Fruit fly (Drosophila melanogaster): ENCODE data around the gene Mpp6.

Mpp6 gene

dm6 chr2L:21149053-21149452 lies 7.0 kb upstream of the Mpp6 start (continued):
- TF ChIP-seq CG11093 (GFP tag; IDR thresholded peaks at IDR 0.05): no peak
- TF ChIP-seq Vsx1 (GFP tag; optimal IDR thresholded peaks at IDR 0.05): no peak
- no peak for TF ChIP-seq disco-r (GFP tag; optimal IDR thresholded peaks at IDR 0.05)
- no peak for TF ChIP-seq CG15011 (GFP tag; optimal IDR thresholded peaks at IDR 0.05)
- no peak for TF ChIP-seq Bdp1 (GFP tag; optimal IDR thresholded peaks at IDR 0.05)
- no peak for TF ChIP-seq en (GFP tag; optimal IDR thresholded peaks at IDR 0.05)
- no peak for TF ChIP-seq esg (GFP tag; conservative IDR thresholded peaks at IDR 0.05)
- no peak for TF ChIP-seq CG1647 (GFP tag; optimal IDR thresholded peaks at IDR 0.05)
- TF ChIP-seq CG14860 (GFP tag; IDR thresholded peaks at IDR 0.05; ENCODE audit: partially characterized antibody): peak; percentile 35; the same call in 2 of the 3 replicates
- TF ChIP-seq salm (tag; optimal IDR thresholded peaks at IDR 0.05): no peak
- TF ChIP-seq CG12104 (GFP tag; optimal IDR thresholded peaks at IDR 0.05): no peak
- no peak for TF ChIP-seq CG6683 (GFP tag; optimal IDR thresholded peaks at IDR 0.05)
- TF ChIP-seq Bgb (GFP tag; IDR thresholded peaks at IDR 0.05; ENCODE audit: partially characterized antibody): peak; percentile 72; the same call in 1 of the 2 replicates
- peak; percentile 71 for TF ChIP-seq vvl (GFP tag; IDR thresholded peaks at IDR 0.05)
- no peak for TF ChIP-seq sima (GFP tag; optimal IDR thresholded peaks at IDR 0.05)
- TF ChIP-seq CG16779 (GFP tag; IDR thresholded peaks at IDR 0.05): no peak
- 0 out of 3 replicates have a peak, but pooled peaks have one; percentile 38 for TF ChIP-seq gce (GFP tag; IDR thresholded peaks at IDR 0.05)
- no peak for TF ChIP-seq danr (GFP tag; IDR thresholded peaks at IDR 0.05)
- TF ChIP-seq tna (GFP tag; IDR thresholded peaks at IDR 0.05; ENCODE audit: partially characterized antibody): peak; percentile 61
- TF ChIP-seq run (tag; optimal IDR thresholded peaks at IDR 0.05): no peak
- TF ChIP-seq CG3995 (GFP tag; optimal IDR thresholded peaks at IDR 0.05): no peak
- TF ChIP-seq sna (GFP tag; IDR thresholded peaks at IDR 0.05; ENCODE audit: partially characterized antibody): no peak; the same call in 1 of the 2 replicates
- peak; percentile 72 for TF ChIP-seq CG6791 (GFP tag; IDR thresholded peaks at IDR 0.05; ENCODE audit: partially characterized antibody)
- TF ChIP-seq psq (GFP tag; optimal IDR thresholded peaks at IDR 0.05): no peak
- no peak for TF ChIP-seq p53 (GFP tag; optimal IDR thresholded peaks at IDR 0.05)
- no peak for TF ChIP-seq Ssrp (tag; optimal IDR thresholded peaks at IDR 0.05)
- peak; percentile 15 for TF ChIP-seq mam (GFP tag; optimal IDR thresholded peaks at IDR 0.05)
- peak; percentile 90 for TF ChIP-seq stwl (tag; optimal IDR thresholded peaks at IDR 0.05)
- peak; percentile 19 for TF ChIP-seq CG12769 (tag; optimal IDR thresholded peaks at IDR 0.05)
- TF ChIP-seq toy (GFP tag; IDR thresholded peaks at IDR 0.05): no peak
- TF ChIP-seq peb (GFP tag; IDR thresholded peaks at IDR 0.05): no peak
- TF ChIP-seq Hr78 (GFP tag; optimal IDR thresholded peaks at IDR 0.05): no peak
- TF ChIP-seq HLH4C (GFP tag; IDR thresholded peaks at IDR 0.05; ENCODE audit: partially characterized antibody): peak; percentile 76
- TF ChIP-seq vnd (GFP tag; IDR thresholded peaks at IDR 0.05; ENCODE audit: partially characterized antibody): 0 out of 3 replicates have a peak, but pooled peaks have one; percentile 31
- TF ChIP-seq bcd (GFP tag; optimal IDR thresholded peaks at IDR 0.05): no peak
- TF ChIP-seq trh (GFP tag; optimal IDR thresholded peaks at IDR 0.05): peak; percentile 4
- TF ChIP-seq crc (GFP tag; optimal IDR thresholded peaks at IDR 0.05): no peak
- peak; percentile 59 for TF ChIP-seq PHDP (tag; optimal IDR thresholded peaks at IDR 0.05)
- TF ChIP-seq D (optimal IDR thresholded peaks at IDR 0.05): no peak
- no peak for TF ChIP-seq D (GFP tag; optimal IDR thresholded peaks at IDR 0.05)
- TF ChIP-seq sens-2 (GFP tag; IDR thresholded peaks at IDR 0.05): 0 out of 2 replicates have a peak, but pooled peaks have one; percentile 10
- TF ChIP-seq lbe (GFP tag; optimal IDR thresholded peaks at IDR 0.05): no peak
- no peak for TF ChIP-seq fu2 (GFP tag; optimal IDR thresholded peaks at IDR 0.05)
- no peak for TF ChIP-seq Blimp-1 (GFP tag; optimal IDR thresholded peaks at IDR 0.05)
- no peak for TF ChIP-seq pfk (GFP tag; optimal IDR thresholded peaks at IDR 0.05)
- 0 out of 2 replicates have a peak, but pooled peaks have one; percentile 8 for TF ChIP-seq CG4730 (GFP tag; IDR thresholded peaks at IDR 0.05)
- no peak for TF ChIP-seq CrebB (tag; optimal IDR thresholded peaks at IDR 0.05)
- no peak for TF ChIP-seq Sox102F (GFP tag; optimal IDR thresholded peaks at IDR 0.05)
- no peak for TF ChIP-seq nom (GFP tag; optimal IDR thresholded peaks at IDR 0.05)
- TF ChIP-seq CG2129 (GFP tag; IDR thresholded peaks at IDR 0.05; ENCODE audit: partially characterized antibody): no peak
